Fruit fly (Drosophila melanogaster): Measurements from ENCODE around the gene CG17328.

Gene CG17328

dm6 chr2L:16272730-16273129, 27.0 kb upstream of the CG17328 start (continued):
- no peak for TF ChIP-seq CG1621 (tag; optimal IDR thresholded peaks at IDR 0.05)
- TF ChIP-seq Ets96B (tag; optimal IDR thresholded peaks at IDR 0.05) = no peak
- TF ChIP-seq dac (GFP tag; optimal IDR thresholded peaks at IDR 0.05) = no peak
- TF ChIP-seq Eip78C (GFP tag) = peak; percentile 50
- no peak for TF ChIP-seq CG15336 (GFP tag; IDR thresholded peaks at IDR 0.05)
- no peak for TF ChIP-seq Sox102F (GFP tag; optimal IDR thresholded peaks at IDR 0.05)
- no peak for TF ChIP-seq spab (GFP tag; optimal IDR thresholded peaks at IDR 0.05)
- peak; percentile 0 for TF ChIP-seq dsx (GFP tag; optimal IDR thresholded peaks at IDR 0.05; ENCODE audit: poor library complexity, severe bottlenecking)

DNA sequence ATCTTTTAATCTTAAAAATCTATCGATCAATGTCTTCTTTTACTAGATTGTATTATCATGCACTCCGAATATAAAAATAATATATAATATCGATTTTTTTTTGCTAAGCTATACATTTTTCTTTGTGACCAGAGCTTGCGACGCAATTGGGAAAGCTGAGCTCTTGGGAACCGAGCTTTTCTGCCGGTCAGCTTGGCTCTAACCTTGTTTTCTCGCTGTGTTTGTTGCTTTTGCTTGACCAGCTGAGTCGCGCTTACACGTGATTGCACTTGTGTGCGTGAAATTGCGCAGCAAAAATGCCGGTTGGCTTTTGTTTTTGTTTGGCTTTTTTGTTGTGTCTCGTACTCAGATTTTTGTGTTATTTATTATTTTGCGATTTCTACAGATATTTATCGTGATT, 26.3 kb upstream of the CG17328 start:
- no peak for TF ChIP-seq CG8119 (GFP tag; IDR thresholded peaks at IDR 0.05)
- TF ChIP-seq cyc (GFP tag; optimal IDR thresholded peaks at IDR 0.05) = no peak
- TF ChIP-seq Smox (GFP tag; optimal IDR thresholded peaks at IDR 0.05) = no peak
- TF ChIP-seq svp (GFP tag) = peak; percentile 58
- peak; percentile 42 for TF ChIP-seq Eip78C (GFP tag)
- TF ChIP-seq Sox14 (GFP tag; optimal IDR thresholded peaks at IDR 0.05) = peak; percentile 5
- TF ChIP-seq CG32006 (GFP tag; optimal IDR thresholded peaks at IDR 0.05) = no peak
- TF ChIP-seq CG6808 (GFP tag; optimal IDR thresholded peaks at IDR 0.05) = no peak
- TF ChIP-seq CG11294 (GFP tag; IDR thresholded peaks at IDR 0.05) = no peak
- no peak for TF ChIP-seq vri (GFP tag; optimal IDR thresholded peaks at IDR 0.05)
- TF ChIP-seq CG3919 (GFP tag; optimal IDR thresholded peaks at IDR 0.05) = no peak
- no peak for TF ChIP-seq CG11902 (GFP tag; optimal IDR thresholded peaks at IDR 0.05)
- no peak for TF ChIP-seq net (GFP tag; optimal IDR thresholded peaks at IDR 0.05)
- no peak for TF ChIP-seq Ets96B (tag; optimal IDR thresholded peaks at IDR 0.05)
- no peak for TF ChIP-seq CG16779 (tag; optimal IDR thresholded peaks at IDR 0.05)
- TF ChIP-seq CG6163 (GFP tag; IDR thresholded peaks at IDR 0.05) = peak; percentile 9; the same call in 1 of the 3 replicates

dm6 chr2L:16274100-16274499, 25.6 kb upstream of the CG17328 start:
- TF ChIP-seq CG10669 (GFP tag; optimal IDR thresholded peaks at IDR 0.05) = no peak
- no peak for TF ChIP-seq lz (GFP tag; optimal IDR thresholded peaks at IDR 0.05)
- no peak for TF ChIP-seq Eip75B (GFP tag; optimal IDR thresholded peaks at IDR 0.05)
- TF ChIP-seq CG11294 (GFP tag; IDR thresholded peaks at IDR 0.05) = no peak
- no peak for TF ChIP-seq CG31627 (GFP tag; optimal IDR thresholded peaks at IDR 0.05)
- TF ChIP-seq fkh (GFP tag; optimal IDR thresholded peaks at IDR 0.05) = no peak
- TF ChIP-seq CG8319 (GFP tag; optimal IDR thresholded peaks at IDR 0.05) = no peak
- TF ChIP-seq pdm3 (GFP tag; optimal IDR thresholded peaks at IDR 0.05) = no peak
- no peak for TF ChIP-seq Hr38 (GFP tag; optimal IDR thresholded peaks at IDR 0.05)
- no peak for TF ChIP-seq fd85E (GFP tag; optimal IDR thresholded peaks at IDR 0.05)
- no peak for TF ChIP-seq CG1621 (tag; optimal IDR thresholded peaks at IDR 0.05)
- TF ChIP-seq CG7368 (GFP tag; optimal IDR thresholded peaks at IDR 0.05) = no peak
- TF ChIP-seq Gug (GFP tag; IDR thresholded peaks at IDR 0.05) = no peak
- TF ChIP-seq CG32006 (GFP tag; optimal IDR thresholded peaks at IDR 0.05) = peak; percentile 27
- TF ChIP-seq CG6276 (GFP tag; optimal IDR thresholded peaks at IDR 0.05) = peak; percentile 4
- no peak for TF ChIP-seq achi (GFP tag; optimal IDR thresholded peaks at IDR 0.05)
- no peak for TF ChIP-seq Smox (GFP tag; optimal IDR thresholded peaks at IDR 0.05)
- TF ChIP-seq CG6808 (GFP tag; optimal IDR thresholded peaks at IDR 0.05) = no peak
- peak; percentile 4 for TF ChIP-seq dac (GFP tag; optimal IDR thresholded peaks at IDR 0.05)
- TF ChIP-seq CG34406 (GFP tag; optimal IDR thresholded peaks at IDR 0.05) = no peak
- no peak; the same call in 1 of the 2 replicates for TF ChIP-seq CG15336 (GFP tag; IDR thresholded peaks at IDR 0.05)
- TF ChIP-seq Ets96B (tag; optimal IDR thresholded peaks at IDR 0.05) = no peak
- TF ChIP-seq CG4318 (GFP tag; optimal IDR thresholded peaks at IDR 0.05) = no peak
- no peak for TF ChIP-seq salr (GFP tag; optimal IDR thresholded peaks at IDR 0.05)
- TF ChIP-seq CG6854 (GFP tag; optimal IDR thresholded peaks at IDR 0.05) = no peak
- peak; percentile 12 for TF ChIP-seq Lpt (GFP tag; optimal IDR thresholded peaks at IDR 0.05)
- no peak for TF ChIP-seq acj6 (GFP tag; optimal IDR thresholded peaks at IDR 0.05)
- peak; percentile 41; the same call in 1 of the 3 replicates for TF ChIP-seq CG8119 (GFP tag; IDR thresholded peaks at IDR 0.05)
- TF ChIP-seq eg (GFP tag; IDR thresholded peaks at IDR 0.05) = 0 out of 3 replicates have a peak, but pooled peaks have one; percentile 48
- no peak for TF ChIP-seq cyc (GFP tag; optimal IDR thresholded peaks at IDR 0.05)
- no peak for TF ChIP-seq CG3032 (tag; optimal IDR thresholded peaks at IDR 0.05)
- TF ChIP-seq Ets21C (GFP tag; optimal IDR thresholded peaks at IDR 0.05) = no peak
- TF ChIP-seq svp (GFP tag) = peak; percentile 83
- no peak for TF ChIP-seq CG16779 (tag; optimal IDR thresholded peaks at IDR 0.05)
- peak; percentile 40; the same call in 1 of the 3 replicates for TF ChIP-seq CG6163 (GFP tag; IDR thresholded peaks at IDR 0.05)
- TF ChIP-seq CG8632 (GFP tag; optimal IDR thresholded peaks at IDR 0.05) = no peak
- no peak for TF ChIP-seq Blimp-1 (GFP tag; optimal IDR thresholded peaks at IDR 0.05)
- TF ChIP-seq CG9139 (GFP tag; optimal IDR thresholded peaks at IDR 0.05) = no peak
